Worm (Caenorhabditis elegans) whole organism, young adult: ENCODE results near the gene Y62H9A.7.
A peak's percentile ranks its signal among the peaks of the same experiment; 100 is the strongest.

Source experiments
- B0035.1 ChIP-seq: sonication (generic microtip); optimal IDR thresholded peaks from 2 replicates; lab custom pipeline; 2016; ENCODE audit warnings: missing genetic modification characterization, mild to moderate bottlenecking, missing compliant biosample characterization, missing genotype, missing genetic modification reagents
- D2030.7 ChIP-seq: fragments of 200-800 bp; sonication (Bioruptor generic); IDR thresholded peaks from 2 replicates; pipeline ENCODE4 v1.3.6; 2022; ENCODE audit warnings: missing genetic modification reagents, missing genetic modification characterization, missing compliant biosample characterization
- F23B12.7 ChIP-seq: sonication (generic microtip); optimal IDR thresholded peaks from 2 replicates; lab custom pipeline; 2017; ENCODE audit warnings: missing genetic modification characterization, mild to moderate bottlenecking, missing compliant biosample characterization, antibody characterized with exemption, moderate library complexity; ENCODE audit not compliant: insufficient read depth
- F37B4.10 ChIP-seq: fragments of 200-800 bp; sonication (Bioruptor generic); IDR thresholded peaks from 2 replicates; pipeline ENCODE4 v1.3.6; 2022; ENCODE audit warnings: missing genetic modification characterization, missing compliant biosample characterization
- F52B5.7 ChIP-seq: sonication (generic microtip); optimal IDR thresholded peaks from 2 replicates; lab custom pipeline; 2016; ENCODE audit warnings: mild to moderate bottlenecking, missing genetic modification characterization, missing compliant biosample characterization
- Y53F4B.3 ChIP-seq: fragments of 200-800 bp; sonication (Bioruptor generic); IDR thresholded peaks from 2 replicates; pipeline ENCODE4 v1.3.6; 2022; ENCODE audit warnings: missing genetic modification reagents, missing genetic modification characterization, missing compliant biosample characterization
- Y79H2A.3 ChIP-seq: fragments of 200-800 bp; sonication (Bioruptor generic); conservative IDR thresholded peaks from 2 replicates; pipeline ENCODE4 v1.3.6; 2022; ENCODE audit warnings: missing genetic modification reagents, missing genetic modification characterization, missing compliant biosample characterization
- Y95B8A.8 ChIP-seq: fragments of 200-800 bp; sonication (Bioruptor generic); IDR thresholded peaks from 2 replicates; pipeline ENCODE4 v1.3.6; 2022; ENCODE audit warnings: missing genetic modification reagents, missing genetic modification characterization, missing compliant biosample characterization
- ZK185.1 ChIP-seq: sonication (generic microtip); optimal IDR thresholded peaks from 2 replicates; lab custom pipeline; 2016; ENCODE audit warnings: mild to moderate bottlenecking, missing genetic modification characterization, missing compliant biosample characterization; ENCODE audit not compliant: poor library complexity, severe bottlenecking
- akir-1 ChIP-seq: fragments of 200-800 bp; sonication (Bioruptor generic); optimal IDR thresholded peaks from 2 replicates; lab custom pipeline; 2018; ENCODE audit warnings: mild to moderate bottlenecking, missing genetic modification characterization, moderate library complexity, missing compliant biosample characterization
- atf-7 ChIP-seq: sonication (generic microtip); optimal IDR thresholded peaks from 2 replicates; lab custom pipeline; 2017; ENCODE audit warnings: mild to moderate bottlenecking, missing genetic modification characterization, missing compliant biosample characterization
- attf-6 ChIP-seq: fragments of 200-800 bp; sonication (Bioruptor generic); IDR thresholded peaks from 2 replicates; pipeline ENCODE4 v1.3.6; 2022; ENCODE audit warnings: missing genetic modification reagents, missing genetic modification characterization, missing compliant biosample characterization
- bed-1 ChIP-seq: fragments of 200-800 bp; sonication (Bioruptor generic); IDR thresholded peaks from 2 replicates; pipeline ENCODE4 v1.3.6; 2022; ENCODE audit warnings: missing genetic modification reagents, missing genetic modification characterization, missing compliant biosample characterization
- cebp-2 ChIP-seq: fragments of 200-800 bp; sonication (Bioruptor generic); IDR thresholded peaks from 2 replicates; pipeline ENCODE4 v1.3.6; 2022; ENCODE audit warnings: missing genetic modification characterization, missing compliant biosample characterization
- ceh-79 ChIP-seq: sonication (generic microtip); optimal IDR thresholded peaks from 2 replicates; lab custom pipeline; 2017; ENCODE audit warnings: mild to moderate bottlenecking, missing genetic modification characterization, missing compliant biosample characterization
- ceh-91 ChIP-seq: fragments of 200-800 bp; sonication (Bioruptor generic); IDR thresholded peaks from 2 replicates; pipeline ENCODE4 v1.3.6; 2022; ENCODE audit warnings: missing genetic modification reagents, missing genetic modification characterization, missing compliant biosample characterization
- dpl-1 ChIP-seq: fragments of 150-350 bp; optimal IDR thresholded peaks from 2 replicates; lab custom pipeline; 2014; ENCODE audit warnings: missing biosample characterization, missing genetic modification reagents, missing genetic modification characterization
- efl-1 ChIP-seq: fragments of 150-350 bp; optimal IDR thresholded peaks from 2 replicates; lab custom pipeline; 2014; ENCODE audit warnings: missing biosample characterization, missing genetic modification reagents, missing genetic modification characterization
- egl-18 ChIP-seq: fragments of 200-800 bp; sonication (Bioruptor generic); IDR thresholded peaks from 2 replicates; pipeline ENCODE4 v1.3.6; 2022; ENCODE audit warnings: missing genetic modification reagents, missing genetic modification characterization, missing compliant biosample characterization
- egl-44 ChIP-seq: fragments of 200-800 bp; sonication (Bioruptor generic); IDR thresholded peaks from 2 replicates; pipeline ENCODE4 v1.3.6; 2022; ENCODE audit warnings: missing genetic modification reagents, missing genetic modification characterization, missing compliant biosample characterization
- fkh-3 ChIP-seq: sonication (generic microtip); optimal IDR thresholded peaks from 2 replicates; lab custom pipeline; 2016; ENCODE audit warnings: mild to moderate bottlenecking, missing genetic modification characterization, missing compliant biosample characterization
- him-1 ChIP-seq: sonication (generic microtip); optimal IDR thresholded peaks from 2 replicates; lab custom pipeline; 2016; ENCODE audit warnings: missing genotype, missing genetic modification reagents, missing genetic modification characterization, missing compliant biosample characterization
- lag-1 ChIP-seq: fragments of 200-800 bp; sonication (Bioruptor generic); IDR thresholded peaks from 2 replicates; pipeline ENCODE4 v1.3.6; 2022; ENCODE audit warnings: missing genetic modification reagents, missing genetic modification characterization, missing compliant biosample characterization
- lsy-27 ChIP-seq: sonication (generic microtip); optimal IDR thresholded peaks from 2 replicates; lab custom pipeline; 2017; ENCODE audit warnings: missing genetic modification characterization, mild to moderate bottlenecking, missing compliant biosample characterization, antibody characterized with exemption, missing genotype, borderline replicate concordance; ENCODE audit not compliant: insufficient read depth
- mel-28 ChIP-seq: sonication (generic microtip); optimal IDR thresholded peaks from 2 replicates; lab custom pipeline; 2016; ENCODE audit warnings: borderline replicate concordance, mild to moderate bottlenecking, missing genetic modification characterization, missing compliant biosample characterization
- mxl-1 ChIP-seq: sonication (generic microtip); optimal IDR thresholded peaks from 2 replicates; lab custom pipeline; 2016; ENCODE audit warnings: missing genetic modification characterization, missing compliant biosample characterization
- nhr-27 ChIP-seq: fragments of 200-800 bp; sonication (Bioruptor generic); optimal IDR thresholded peaks from 2 replicates; lab custom pipeline; 2018; ENCODE audit warnings: mild to moderate bottlenecking, missing genetic modification characterization, moderate library complexity, missing compliant biosample characterization
- nhr-80 ChIP-seq: sonication (generic microtip); optimal IDR thresholded peaks from 2 replicates; lab custom pipeline; 2016; ENCODE audit warnings: missing genetic modification characterization, missing compliant biosample characterization
- rec-8 ChIP-seq, 2 experiments: sonication (generic microtip); optimal IDR thresholded peaks; 2 replicates each; lab custom pipeline; 2016; ENCODE audit warnings: mild to moderate bottlenecking in 2 of 2, missing genetic modification characterization in 2 of 2, missing genetic modification reagents in 2 of 2, missing genotype in 2 of 2, missing biosample characterization in 1 of 2, missing compliant biosample characterization in 1 of 2, moderate library complexity in 1 of 2
- zim-3 ChIP-seq: sonication (generic microtip); optimal IDR thresholded peaks from 2 replicates; lab custom pipeline; 2017; ENCODE audit warnings: mild to moderate bottlenecking, missing genetic modification characterization, moderate library complexity, missing compliant biosample characterization
- ztf-18 ChIP-seq: sonication (generic microtip); optimal IDR thresholded peaks from 2 replicates; lab custom pipeline; 2016; ENCODE audit warnings: missing genotype, mild to moderate bottlenecking, missing genetic modification characterization, missing compliant biosample characterization
- ztf-26 ChIP-seq: sonication (generic microtip); optimal IDR thresholded peaks from 2 replicates; lab custom pipeline; 2017; ENCODE audit warnings: missing genetic modification characterization, missing compliant biosample characterization

Gene Y62H9A.7

ce11 chrX:11863307-11863706, 22.2 kb downstream of the Y62H9A.7 start, which contains the start of gene F54F7.10:
F54F7.10 (plus strand) TSS chrX:11863607.
- TF ChIP-seq atf-7 (no peak), Y95B8A.8 (GFP tag; lab: Robert Waterston, UW) (no peak), egl-44 (GFP tag; lab: Robert Waterston, UW) (no peak), F52B5.7 (tag; lab: Kevin White, UChicago) (no peak), ceh-79 (tag; lab: Kevin White, UChicago) (no peak), efl-1 (GFP tag; lab: Kevin White, UChicago) (no peak), rec-8 (tag; optimal IDR thresholded peaks at IDR 0.05; lab: Kevin White, UChicago) (no peak), akir-1 (GFP tag; lab: Kevin White, UChicago) (no peak)

ce11 chrX:11857178-11857577, 28.3 kb downstream of the Y62H9A.7 start, which contains the start of gene mes-1:
mes-1 (plus strand) TSS chrX:11857478.
- TF ChIP-seq nhr-27 (no peak), ceh-91 (GFP tag; lab: Robert Waterston, UW) (no peak), ztf-18 (tag; lab: Kevin White, UChicago) (no peak)

DNA sequence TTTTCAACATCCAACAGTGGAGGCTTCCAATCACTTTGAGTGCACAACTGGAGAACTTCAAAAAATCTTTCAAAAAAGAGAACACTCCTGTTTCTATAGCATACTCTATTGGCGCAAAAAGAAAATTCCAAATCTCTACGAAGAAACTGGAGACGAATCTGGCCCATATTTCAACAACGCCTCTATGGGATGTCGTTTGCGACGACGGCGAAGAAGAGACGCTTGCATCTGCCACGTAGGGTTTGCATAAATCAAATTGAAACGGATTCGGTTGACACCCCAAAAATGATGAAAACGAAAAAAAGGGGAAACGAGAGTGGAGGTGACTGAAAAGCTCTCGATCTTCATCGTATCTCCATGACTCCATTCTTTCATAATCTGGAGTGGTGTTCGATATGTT, 29.3 kb downstream of the Y62H9A.7 start:
- TF ChIP-seq Y95B8A.8 (GFP tag; lab: Robert Waterston, UW) (no peak), lsy-27 (no peak), ztf-26 (tag; lab: Kevin White, UChicago) (no peak), ZK185.1 (tag; lab: Kevin White, UChicago) (no peak), cebp-2 (GFP tag; lab: Robert Waterston, UW) (no peak), F23B12.7 (tag; lab: Kevin White, UChicago) (no peak), zim-3 (tag; lab: Kevin White, UChicago) (no peak), egl-44 (GFP tag; lab: Robert Waterston, UW) (no peak)
- TF ChIP-seq, all 124 proteins: peak for 0

DNA sequence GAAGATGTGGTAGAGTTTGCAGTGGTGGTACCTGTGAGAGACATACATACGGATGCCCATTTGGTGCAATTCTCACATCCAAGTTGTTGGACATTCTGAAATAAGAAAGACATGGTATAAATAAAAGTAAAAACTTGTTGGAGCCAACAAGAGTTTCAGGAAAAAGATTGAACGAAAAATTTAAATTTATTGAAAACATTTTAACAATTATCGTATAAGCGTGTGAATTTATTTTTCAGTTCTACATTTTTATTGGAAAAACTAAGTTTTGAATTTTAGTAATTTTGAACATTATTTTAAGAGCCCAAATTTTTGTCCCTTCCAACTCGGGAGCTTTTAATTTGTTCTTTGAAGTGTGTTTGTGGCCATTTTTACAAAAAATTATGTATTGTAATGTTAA, 30.6 kb downstream of the Y62H9A.7 start, which contains the start of gene F54F7.8:
TSS of gene F54F7.8 (minus strand) at position 101 of the 400 bp plus-strand sequence.
- TF ChIP-seq lag-1 (GFP tag; lab: Robert Waterston, UW) (no peak), attf-6 (GFP tag; lab: Robert Waterston, UW) (no peak), dpl-1 (GFP tag; lab: Kevin White, UChicago) (no peak), egl-44 (GFP tag; lab: Robert Waterston, UW) (no peak), bed-1 (GFP tag; lab: Robert Waterston, UW) (no peak), D2030.7 (no peak)
- TF ChIP-seq, all 124 proteins: peak for 0

DNA sequence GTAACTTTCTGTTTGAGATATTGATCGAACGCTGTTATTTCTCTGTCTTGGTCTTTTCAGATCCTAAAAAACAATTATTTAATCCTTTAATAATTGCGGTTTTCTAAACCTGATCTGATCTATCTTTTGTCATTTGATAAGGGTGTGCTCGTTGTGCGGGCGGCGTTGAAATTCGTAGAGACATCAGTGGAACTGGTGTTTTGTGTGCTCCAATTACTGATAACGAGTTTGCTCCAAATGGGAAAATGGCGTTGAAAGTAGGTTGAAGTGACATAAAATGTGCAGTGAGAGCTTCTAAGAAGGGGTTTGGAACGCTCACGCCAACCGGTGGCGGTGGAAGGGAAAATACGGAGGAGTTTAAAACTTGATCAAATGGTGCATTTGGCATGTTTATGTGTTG, 31.0 kb downstream of the Y62H9A.7 start:
- no peak for TF ChIP-seq lag-1 (GFP tag; lab: Robert Waterston, UW)
- no peak for TF ChIP-seq ZK185.1 (tag; lab: Kevin White, UChicago)
- peak; percentile 58 for TF ChIP-seq nhr-80 (tag; lab: Kevin White, UChicago)
- TF ChIP-seq mxl-1: no peak

DNA sequence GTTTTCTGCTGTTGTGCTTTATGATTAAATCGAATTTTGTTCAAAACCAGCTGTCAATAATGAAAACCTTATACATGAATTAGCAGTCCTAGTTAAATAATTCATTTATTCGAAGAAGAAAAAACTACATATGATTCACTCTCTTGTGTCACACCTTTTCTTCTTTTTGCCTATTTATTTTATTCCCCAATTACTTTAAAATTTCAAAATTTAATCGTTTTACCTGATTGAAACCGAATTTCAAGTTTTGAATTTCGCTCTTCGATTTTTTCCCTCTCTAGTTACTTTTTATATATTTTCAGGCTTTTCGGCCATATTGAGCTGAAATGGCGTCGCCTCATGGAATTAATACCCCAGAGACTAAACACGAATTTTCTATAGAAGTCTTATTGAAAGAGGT, 33.0 kb downstream of the Y62H9A.7 start, which contains the start of gene xtr-1:
TSS of gene xtr-1 (plus strand) at position 301 of the 400 bp plus-strand sequence.
- no peak for TF ChIP-seq Y79H2A.3
- no peak for TF ChIP-seq F37B4.10
- no peak for TF ChIP-seq him-1 (tag; lab: Kevin White, UChicago)
- TF ChIP-seq egl-18: no peak
- no peak for TF ChIP-seq fkh-3 (tag; lab: Kevin White, UChicago)
- no peak for TF ChIP-seq mel-28 (tag; lab: Kevin White, UChicago)
- TF ChIP-seq B0035.1 (tag; lab: Kevin White, UChicago): no peak
- no peak for TF ChIP-seq Y53F4B.3 (GFP tag; lab: Robert Waterston, UW)
